Fruit fly (Drosophila melanogaster) whole organism, wandering third instar larva: ENCODE results near the gene Osi20.

Experiments used
- Abd-B ChIP-seq: fragments of >200 bp; optimal IDR thresholded peaks from 2 replicates; lab custom pipeline; 2017; ENCODE audit warnings: missing biosample characterization, missing genetic modification characterization
- CG9705 ChIP-seq: fragments of 200-800 bp; sonication (Bioruptor generic); optimal IDR thresholded peaks from 2 replicates; lab custom pipeline; 2018; ENCODE audit warnings: missing biosample characterization, mild to moderate bottlenecking, missing genetic modification characterization
- Dfd ChIP-seq: fragments of >200 bp; optimal IDR thresholded peaks from 2 replicates; lab custom pipeline; 2017; ENCODE audit warnings: missing biosample characterization, missing genetic modification characterization
- Dif ChIP-seq: fragments of 200-275, 200-300 bp; sonication (Bioruptor generic); optimal IDR thresholded peaks from 2 replicates; lab custom pipeline; 2018; ENCODE audit warnings: missing biosample characterization, missing genetic modification characterization; ENCODE audit not compliant: partially characterized antibody
- GATAd ChIP-seq: sonication (Bioruptor generic); optimal IDR thresholded peaks from 2 replicates; lab custom pipeline; 2016; ENCODE audit warnings: missing biosample characterization, missing genetic modification characterization
- HLH106 ChIP-seq: fragments of 200-800 bp; optimal IDR thresholded peaks from 3 replicates; lab custom pipeline; 2019; ENCODE audit warnings: missing biosample characterization, mild to moderate bottlenecking, missing genetic modification characterization, moderate library complexity
- Hnf4 ChIP-seq: fragments of 200-800 bp; sonication (Bioruptor generic); optimal IDR thresholded peaks from 2 replicates; lab custom pipeline; 2016; ENCODE audit warnings: missing biosample characterization, mild to moderate bottlenecking, missing genetic modification characterization
- Hr83 ChIP-seq: fragments of 200-300 bp; sonication (Bioruptor generic); optimal IDR thresholded peaks from 2 replicates; lab custom pipeline; 2016; ENCODE audit warnings: missing biosample characterization, mild to moderate bottlenecking, missing genetic modification characterization, moderate library complexity; ENCODE audit not compliant: poor library complexity, severe bottlenecking
- Jra ChIP-seq: sonication (Bioruptor generic); optimal IDR thresholded peaks from 2 replicates; lab custom pipeline; 2016; ENCODE audit warnings: missing biosample characterization, missing genetic modification characterization
- Mio ChIP-seq: sonication (Bioruptor generic); optimal IDR thresholded peaks from 2 replicates; lab custom pipeline; 2016; ENCODE audit warnings: missing biosample characterization, missing genetic modification characterization
- Myc ChIP-seq: fragments of >200 bp; optimal IDR thresholded peaks from 2 replicates; lab custom pipeline; 2017
- N ChIP-seq: fragments of >200 bp; optimal IDR thresholded peaks from 2 replicates; lab custom pipeline; 2018; ENCODE audit warnings: missing biosample characterization, missing external identifiers, missing genetic modification characterization
- OdsH ChIP-seq: fragments of 200-800 bp; sonication (Bioruptor generic); optimal IDR thresholded peaks from 2 replicates; lab custom pipeline; 2016; ENCODE audit warnings: missing biosample characterization, mild to moderate bottlenecking, missing genetic modification characterization
- Rel ChIP-seq, 2 experiments: fragments of 200-800 bp; sonication (Bioruptor generic) in 1 of 2; optimal IDR thresholded peaks; 2 replicates in 1 of 2; 3 replicates in 1 of 2; lab custom pipeline; 2016 to 2019; ENCODE audit warnings: mild to moderate bottlenecking in 2 of 2, missing biosample characterization in 2 of 2, missing genetic modification characterization in 2 of 2, moderate library complexity in 1 of 2
- Sp1 ChIP-seq: fragments of 200-800 bp; sonication (Bioruptor generic); optimal IDR thresholded peaks from 3 replicates; lab custom pipeline; 2019; ENCODE audit warnings: missing biosample characterization, mild to moderate bottlenecking, missing genetic modification characterization, moderate library complexity
- br ChIP-seq: fragments of 200-800 bp; sonication (Bioruptor generic); optimal IDR thresholded peaks from 2 replicates; lab custom pipeline; 2016; ENCODE audit warnings: missing biosample characterization, missing genetic modification characterization
- brk ChIP-seq: fragments of 200-800 bp; sonication (Bioruptor generic); optimal IDR thresholded peaks from 2 replicates; lab custom pipeline; 2016; ENCODE audit warnings: missing biosample characterization, mild to moderate bottlenecking, missing genetic modification characterization
- dmrt93B ChIP-seq: fragments of 200-800 bp; sonication (Bioruptor generic); optimal IDR thresholded peaks from 2 replicates; lab custom pipeline; 2018; ENCODE audit warnings: missing biosample characterization, mild to moderate bottlenecking, missing genetic modification characterization
- dsf ChIP-seq: sonication (Bioruptor generic); optimal IDR thresholded peaks from 2 replicates; lab custom pipeline; 2016; ENCODE audit warnings: missing biosample characterization, missing genetic modification characterization, borderline replicate concordance
- ey ChIP-seq: fragments of 200-800 bp; sonication (Bioruptor generic); optimal IDR thresholded peaks from 2 replicates; lab custom pipeline; 2016; ENCODE audit warnings: missing biosample characterization, missing genetic modification characterization
- foxo ChIP-seq, 2 experiments: fragments of 200-800 bp; sonication (Bioruptor generic); optimal IDR thresholded peaks; 2 replicates in 1 of 2; 3 replicates in 1 of 2; lab custom pipeline; 2016 to 2017; ENCODE audit warnings: missing biosample characterization in 2 of 2, missing genetic modification characterization in 2 of 2
- fru ChIP-seq: fragments of 200-800 bp; sonication (Bioruptor generic); optimal IDR thresholded peaks from 3 replicates; lab custom pipeline; 2016; ENCODE audit warnings: missing biosample characterization, mild to moderate bottlenecking, missing genetic modification characterization
- h ChIP-seq: fragments of 200-800 bp; sonication (Bioruptor generic); optimal IDR thresholded peaks from 3 replicates; lab custom pipeline; 2016; ENCODE audit warnings: missing biosample characterization, mild to moderate bottlenecking, missing genetic modification characterization
- lola ChIP-seq: fragments of >200 bp; optimal IDR thresholded peaks from 2 replicates; lab custom pipeline; 2017; ENCODE audit warnings: missing biosample characterization, missing genetic modification characterization
- pan ChIP-seq: fragments of >200 bp; optimal IDR thresholded peaks from 2 replicates; lab custom pipeline; 2017
- psq ChIP-seq: fragments of 200-800 bp; sonication (Bioruptor generic); optimal IDR thresholded peaks from 3 replicates; lab custom pipeline; 2017; ENCODE audit warnings: missing biosample characterization, mild to moderate bottlenecking, missing genetic modification characterization, moderate library complexity
- rgr ChIP-seq: fragments of 200-800 bp; sonication (Bioruptor generic); optimal IDR thresholded peaks from 3 replicates; lab custom pipeline; 2016; ENCODE audit warnings: missing biosample characterization, mild to moderate bottlenecking, missing genetic modification characterization
- sage ChIP-seq: fragments of 200-800 bp; sonication (Bioruptor generic); optimal IDR thresholded peaks from 2 replicates; lab custom pipeline; 2016; ENCODE audit warnings: missing biosample characterization, mild to moderate bottlenecking, missing genetic modification characterization
- sv ChIP-seq: fragments of 200-800 bp; sonication (Bioruptor generic); optimal IDR thresholded peaks from 3 replicates; lab custom pipeline; 2016; ENCODE audit warnings: missing biosample characterization, missing genetic modification characterization
- tai ChIP-seq: sonication (Bioruptor generic); optimal IDR thresholded peaks from 2 replicates; lab custom pipeline; 2016; ENCODE audit warnings: missing biosample characterization, missing genetic modification characterization
- woc ChIP-seq: sonication (Bioruptor generic); optimal IDR thresholded peaks from 2 replicates; lab custom pipeline; 2016; ENCODE audit warnings: missing biosample characterization, mild to moderate bottlenecking, missing genetic modification characterization

Osi20 gene

dm6 chr3R:6381784-6382183 lies 41.9 kb downstream of the Osi20 start:
- TF ChIP-seq CG9705: no peak
- TF ChIP-seq sv: no peak
- TF ChIP-seq Rel (GFP tag; optimal IDR thresholded peaks at IDR 0.05; lab: Kevin White, UChicago): no peak
- no peak for TF ChIP-seq Rel (tag; optimal IDR thresholded peaks at IDR 0.05; lab: Kevin White, UChicago)
- no peak for TF ChIP-seq brk
- TF ChIP-seq sage (GFP tag; lab: Kevin White, UChicago): no peak
- no peak for TF ChIP-seq HLH106 (tag; lab: Kevin White, UChicago)
- TF ChIP-seq OdsH (GFP tag; lab: Kevin White, UChicago): no peak
- TF ChIP-seq br (GFP tag; lab: Kevin White, UChicago): no peak
- TF ChIP-seq dmrt93B (GFP tag; lab: Kevin White, UChicago): no peak
- TF ChIP-seq ey: no peak
- no peak for TF ChIP-seq Dif (GFP tag; lab: Kevin White, UChicago)
- TF ChIP-seq foxo (GFP tag; optimal IDR thresholded peaks at IDR 0.05; lab: Kevin White, UChicago): no peak
- no peak for TF ChIP-seq tai (GFP tag; lab: Kevin White, UChicago)

dm6 chr3R:6382733-6383465 lies 43.0 kb downstream of the Osi20 start, which contains the start of gene gzl:
Gene gzl, plus strand, starts transcription at chr3R:6382914.
- peak; percentile 14 for TF ChIP-seq Hr83 (GFP tag; lab: Kevin White, UChicago)
- TF ChIP-seq h: peak; percentile 28
- TF ChIP-seq sage (GFP tag; lab: Kevin White, UChicago): peak; percentile 17
- TF ChIP-seq Mio (GFP tag; lab: Kevin White, UChicago): no peak
- no peak for TF ChIP-seq Rel (GFP tag; optimal IDR thresholded peaks at IDR 0.05; lab: Kevin White, UChicago)
- no peak for TF ChIP-seq Rel (tag; optimal IDR thresholded peaks at IDR 0.05; lab: Kevin White, UChicago)
- no peak for TF ChIP-seq Dfd (GFP tag; lab: Kevin White, UChicago)
- TF ChIP-seq N: peak; percentile 51
- TF ChIP-seq br (GFP tag; lab: Kevin White, UChicago): no peak
- TF ChIP-seq woc (GFP tag; lab: Kevin White, UChicago): no peak
- TF ChIP-seq Jra (GFP tag; lab: Kevin White, UChicago): peak; percentile 51
- no peak for TF ChIP-seq ey
- TF ChIP-seq rgr: peak; percentile 11
- no peak for TF ChIP-seq sv

- TF ChIP-seq Dif (GFP tag; lab: Kevin White, UChicago) (no peak), lola (no peak), Rel (GFP tag; optimal IDR thresholded peaks at IDR 0.05; lab: Kevin White, UChicago) (no peak), Rel (tag; optimal IDR thresholded peaks at IDR 0.05; lab: Kevin White, UChicago) (no peak), Abd-B (GFP tag; lab: Kevin White, UChicago) (no peak), Myc (no peak), dsf (GFP tag; lab: Kevin White, UChicago) (no peak), psq (GFP tag; lab: Kevin White, UChicago) (no peak), Dfd (GFP tag; lab: Kevin White, UChicago) (no peak), GATAd (GFP tag; lab: Kevin White, UChicago) (no peak), ey (no peak), Mio (GFP tag; lab: Kevin White, UChicago) (no peak), pan (lab: Kevin White, UChicago) (no peak), foxo (GFP tag; optimal IDR thresholded peaks at IDR 0.05; lab: Kevin White, UChicago) (no peak)
Measured at dm6 chr3R:6383466-6383769, 43.5 kb downstream of the Osi20 start.

- TF ChIP-seq sage (GFP tag; lab: Kevin White, UChicago) (peak; percentile 4), fru (GFP tag; lab: Kevin White, UChicago) (no peak), Sp1 (GFP tag; lab: Kevin White, UChicago) (no peak), Jra (GFP tag; lab: Kevin White, UChicago) (no peak), foxo (GFP tag; optimal IDR thresholded peaks at IDR 0.05; lab: Kevin White, UChicago) (peak in 1 of 2 experiments; percentile 7), br (GFP tag; lab: Kevin White, UChicago) (no peak), Myc (peak; percentile 20), Hnf4 (GFP tag; lab: Kevin White, UChicago) (peak; percentile 0)
Measured at dm6 chr3R:6388414-6388830, 48.5 kb downstream of the Osi20 start.
